Worm (Caenorhabditis elegans) whole organism, young adult: ENCODE data around the gene sdn-1.

ENCODE experiments used
- B0035.1 ChIP-seq: sonication (generic microtip); optimal IDR thresholded peaks from 2 replicates; lab custom pipeline; 2016; ENCODE audit warnings: missing genetic modification characterization, mild to moderate bottlenecking, missing compliant biosample characterization, missing genotype, missing genetic modification reagents
- Y79H2A.3 ChIP-seq: fragments of 200-800 bp; sonication (Bioruptor generic); conservative IDR thresholded peaks from 2 replicates; pipeline ENCODE4 v1.3.6; 2022; ENCODE audit warnings: missing genetic modification reagents, missing genetic modification characterization, missing compliant biosample characterization
- ama-1 ChIP-seq, 3 experiments: fragments of 150-350 bp in 1 of 3; sonication (generic microtip) in 2 of 3; optimal IDR thresholded peaks; 2 replicates each; lab custom pipeline; 2014 to 2018; ENCODE audit warnings: missing biosample characterization in 2 of 3, missing genetic modification characterization in 2 of 3, missing genetic modification reagents in 2 of 3
- egrh-3 ChIP-seq: fragments of 200-800 bp; sonication (Bioruptor generic); IDR thresholded peaks from 2 replicates; pipeline ENCODE4 v1.3.6; 2022; ENCODE audit warnings: missing genetic modification reagents, missing genetic modification characterization, missing compliant biosample characterization
- him-1 ChIP-seq: sonication (generic microtip); optimal IDR thresholded peaks from 2 replicates; lab custom pipeline; 2016; ENCODE audit warnings: missing genotype, missing genetic modification reagents, missing genetic modification characterization, missing compliant biosample characterization
- madf-10 ChIP-seq: sonication (generic microtip); optimal IDR thresholded peaks from 2 replicates; lab custom pipeline; 2016; ENCODE audit warnings: mild to moderate bottlenecking, missing genetic modification characterization, missing compliant biosample characterization
- madf-6 ChIP-seq: fragments of 200-800 bp; sonication (Bioruptor generic); IDR thresholded peaks from 2 replicates; pipeline ENCODE4 v1.3.6; 2022; ENCODE audit warnings: missing genetic modification reagents, missing genetic modification characterization, missing compliant biosample characterization
- mel-28 ChIP-seq: sonication (generic microtip); optimal IDR thresholded peaks from 2 replicates; lab custom pipeline; 2016; ENCODE audit warnings: borderline replicate concordance, mild to moderate bottlenecking, missing genetic modification characterization, missing compliant biosample characterization
- tbp1 ChIP-seq: fragments of 200-800 bp; sonication (Bioruptor generic); optimal IDR thresholded peaks from 2 replicates; lab custom pipeline; 2018; ENCODE audit warnings: mild to moderate bottlenecking, missing genetic modification characterization, missing compliant biosample characterization
- ztf-22 ChIP-seq: fragments of 200-800 bp; sonication (Bioruptor generic); optimal IDR thresholded peaks from 2 replicates; lab custom pipeline; 2018; ENCODE audit warnings: mild to moderate bottlenecking, missing genetic modification characterization, moderate library complexity, missing compliant biosample characterization

- TF ChIP-seq mel-28 (tag; lab: Kevin White, UChicago) (no peak), tbp1 (GFP tag; lab: Kevin White, UChicago) (no peak), egrh-3 (no peak), madf-6 (no peak), ztf-22 (GFP tag; lab: Kevin White, UChicago) (no peak), him-1 (no peak), ama-1 (optimal IDR thresholded peaks at IDR 0.05; lab: Kevin White, UChicago) (no peak), ama-1 (GFP tag; optimal IDR thresholded peaks at IDR 0.05; lab: Kevin White, UChicago) (no peak), B0035.1 (no peak), madf-10 (tag; lab: Kevin White, UChicago) (no peak), Y79H2A.3 (GFP tag; lab: Robert Waterston, UW) (no peak)
Observed at ce11 chrX:10630059-10630791, 37.1 kb upstream of the sdn-1 start.
